Fruit fly (Drosophila melanogaster): Measurements from ENCODE around the gene CG17294.

CG17294 gene

dm6 chr2L:8419382-8419940 lies 42.6 kb downstream of the CG17294 start (continued):
- TF ChIP-seq CG8281 (tag; optimal IDR thresholded peaks at IDR 0.05) (peak; percentile 2), CG13296 (GFP tag; optimal IDR thresholded peaks at IDR 0.05) (no peak), crol (GFP tag; IDR thresholded peaks at IDR 0.05) (peak; percentile 81), CG30403 (GFP tag; optimal IDR thresholded peaks at IDR 0.05) (no peak), Hr78 (GFP tag; optimal IDR thresholded peaks at IDR 0.05) (peak in 1 of 2 experiments; percentile 79), Kr (GFP tag; optimal IDR thresholded peaks at IDR 0.05) (peak; percentile 52), ERR (GFP tag; optimal IDR thresholded peaks at IDR 0.05) (no peak), Bgb (GFP tag; IDR thresholded peaks at IDR 0.05; ENCODE audit: partially characterized antibody) (no peak), CG17912 (GFP tag; optimal IDR thresholded peaks at IDR 0.05) (no peak), schlank (tag; optimal IDR thresholded peaks at IDR 0.05) (no peak), sqz (GFP tag; optimal IDR thresholded peaks at IDR 0.05) (peak; percentile 53), CG4730 (GFP tag; IDR thresholded peaks at IDR 0.05) (no peak), unpg (GFP tag; optimal IDR thresholded peaks at IDR 0.05) (no peak), ab (GFP tag; optimal IDR thresholded peaks at IDR 0.05) (no peak), CG42726 (GFP tag; IDR thresholded peaks at IDR 0.05; ENCODE audit: partially characterized antibody) (no peak), CG17385 (GFP tag; optimal IDR thresholded peaks at IDR 0.05) (peak; percentile 64), CG32532 (GFP tag; IDR thresholded peaks at IDR 0.05) (no peak), bbx (GFP tag; IDR thresholded peaks at IDR 0.05; ENCODE audit: partially characterized antibody) (no peak), aop (GFP tag; IDR thresholded peaks at IDR 0.05) (peak; percentile 34; the same call in 1 of the 2 replicates), CG6175 (GFP tag; IDR thresholded peaks at IDR 0.05) (no peak), corto (GFP tag; optimal IDR thresholded peaks at IDR 0.05) (no peak), chn (GFP tag; optimal IDR thresholded peaks at IDR 0.05) (no peak)

DNA sequence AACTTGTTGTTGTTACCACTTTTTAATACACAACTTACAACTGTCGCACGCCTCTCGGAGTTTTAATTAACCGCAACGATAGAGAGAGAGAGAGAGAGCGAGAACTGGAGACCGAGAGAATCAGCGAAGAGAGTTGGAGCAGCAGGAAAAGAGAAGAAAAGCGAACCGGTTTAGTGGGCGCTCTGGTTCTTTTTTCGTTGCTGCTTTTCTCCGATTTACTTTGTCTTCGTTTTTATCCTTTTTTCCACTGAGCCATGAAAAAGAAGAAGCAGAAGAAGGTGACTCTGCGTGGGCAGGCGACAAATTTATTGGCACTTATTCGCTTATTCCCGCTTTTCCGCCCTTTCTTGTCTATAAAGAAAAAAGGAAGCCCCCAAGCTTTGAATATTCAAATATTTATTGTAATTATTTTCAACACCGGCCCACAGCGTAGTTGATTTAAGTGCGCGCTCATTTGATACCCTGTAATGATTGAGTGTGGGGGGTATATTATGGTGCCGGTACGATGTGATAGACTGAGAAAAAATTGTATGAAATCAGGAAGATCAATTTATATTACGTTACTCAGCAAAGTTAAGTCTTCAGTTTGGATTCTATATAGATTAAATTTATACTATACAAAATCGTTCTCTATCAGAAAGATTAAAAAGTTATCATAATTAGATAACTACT lies 43.6 kb downstream of the CG17294 start:
- TF ChIP-seq croc (GFP tag; conservative IDR thresholded peaks at IDR 0.05) (no peak), D19A (tag; optimal IDR thresholded peaks at IDR 0.05) (no peak), CG7839 (tag; optimal IDR thresholded peaks at IDR 0.05) (peak; percentile 7), CoRest (tag; optimal IDR thresholded peaks at IDR 0.05) (peak; percentile 16), nom (GFP tag; optimal IDR thresholded peaks at IDR 0.05) (peak; percentile 92), D19B (GFP tag; optimal IDR thresholded peaks at IDR 0.05) (peak; percentile 75), HHEX (GFP tag; optimal IDR thresholded peaks at IDR 0.05) (no peak), onecut (GFP tag; IDR thresholded peaks at IDR 0.05) (no peak), zen2 (GFP tag; IDR thresholded peaks at IDR 0.05; ENCODE audit: partially characterized antibody) (no peak), gem (tag; optimal IDR thresholded peaks at IDR 0.05) (peak; percentile 45), CG30403 (GFP tag; optimal IDR thresholded peaks at IDR 0.05) (peak; percentile 8), PHDP (tag; optimal IDR thresholded peaks at IDR 0.05) (peak; percentile 11), sens-2 (GFP tag; IDR thresholded peaks at IDR 0.05) (no peak), CG6689 (GFP tag; IDR thresholded peaks at IDR 0.05) (no peak), CG11085 (GFP tag; IDR thresholded peaks at IDR 0.05) (no peak), sr (GFP tag; IDR thresholded peaks at IDR 0.05) (no peak), Sry-δ (GFP tag; optimal IDR thresholded peaks at IDR 0.05) (no peak), Trl (optimal IDR thresholded peaks at IDR 0.05) (peak; percentile 78), Trl (GFP tag; optimal IDR thresholded peaks at IDR 0.05) (no peak), CG3726 (GFP tag; IDR thresholded peaks at IDR 0.05) (no peak), ranshi (GFP tag; IDR thresholded peaks at IDR 0.05) (no peak), odd (GFP tag; optimal IDR thresholded peaks at IDR 0.05) (no peak), cg (GFP tag; optimal IDR thresholded peaks at IDR 0.05) (no peak), jigr1 (GFP tag; IDR thresholded peaks at IDR 0.05) (no peak), kni (GFP tag; optimal IDR thresholded peaks at IDR 0.05) (peak; percentile 10), Vsx1 (GFP tag; optimal IDR thresholded peaks at IDR 0.05) (no peak), z (GFP tag; IDR thresholded peaks at IDR 0.05) (no peak), CG8478 (optimal IDR thresholded peaks at IDR 0.05) (no peak), CG10979 (tag; optimal IDR thresholded peaks at IDR 0.05) (no peak)
